Fruit fly (Drosophila melanogaster): ENCODE data around the gene CG12219.
A peak's percentile ranks its signal among the peaks of the same experiment; 100 is the strongest.

Gene CG12219

DNA sequence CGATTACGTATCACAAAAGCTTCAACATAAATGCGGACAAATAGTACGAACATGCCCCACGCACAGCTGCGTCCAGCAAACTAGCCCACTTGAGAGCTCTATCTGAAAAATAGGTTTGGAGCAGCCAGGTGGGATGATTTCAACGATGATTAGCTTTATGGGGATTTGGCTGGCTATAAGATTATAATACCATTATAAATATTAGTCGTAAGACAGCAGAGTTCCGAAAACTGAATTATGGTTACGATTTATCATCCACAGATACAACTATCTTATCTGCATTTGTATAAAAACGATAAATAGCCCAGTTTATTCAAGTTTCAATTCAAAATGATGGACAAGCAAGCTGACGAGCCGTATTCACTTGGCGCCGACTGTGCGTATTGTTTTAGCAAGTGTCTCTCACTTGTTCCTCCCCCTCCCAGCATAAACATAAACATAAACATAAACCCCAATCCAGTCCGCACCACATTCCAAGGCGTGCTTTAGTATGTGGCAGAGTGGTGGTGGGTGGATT is 37.4 kb downstream of the CG12219 start (continued):
- TF ChIP-seq Ets96B (tag; optimal IDR thresholded peaks at IDR 0.05) (peak; percentile 36), Hr38 (GFP tag; optimal IDR thresholded peaks at IDR 0.05) (no peak), vri (GFP tag; optimal IDR thresholded peaks at IDR 0.05) (no peak), CG6276 (GFP tag; optimal IDR thresholded peaks at IDR 0.05) (peak; percentile 79), CG8632 (GFP tag; optimal IDR thresholded peaks at IDR 0.05) (no peak), Eip78C (GFP tag) (peak; percentile 88), CG10669 (GFP tag; optimal IDR thresholded peaks at IDR 0.05) (peak; percentile 21), CG1621 (tag; optimal IDR thresholded peaks at IDR 0.05) (no peak), fkh (GFP tag; optimal IDR thresholded peaks at IDR 0.05) (peak; percentile 68), Lpt (GFP tag; optimal IDR thresholded peaks at IDR 0.05) (peak; percentile 24), CG34406 (GFP tag; optimal IDR thresholded peaks at IDR 0.05) (no peak), dsx (GFP tag; optimal IDR thresholded peaks at IDR 0.05; ENCODE audit: poor library complexity, severe bottlenecking) (peak; percentile 1), CG6854 (GFP tag; optimal IDR thresholded peaks at IDR 0.05) (no peak), CG15336 (GFP tag; IDR thresholded peaks at IDR 0.05) (peak; percentile 77), Eip75B (GFP tag; optimal IDR thresholded peaks at IDR 0.05) (peak; percentile 16), esn (GFP tag; optimal IDR thresholded peaks at IDR 0.05) (no peak), Hr39 (GFP tag; optimal IDR thresholded peaks at IDR 0.05) (no peak), topi (GFP tag; optimal IDR thresholded peaks at IDR 0.05) (peak; percentile 38), fd85E (GFP tag; optimal IDR thresholded peaks at IDR 0.05) (no peak), Met (GFP tag; optimal IDR thresholded peaks at IDR 0.05) (peak; percentile 5), CG6792 (GFP tag; optimal IDR thresholded peaks at IDR 0.05) (peak; percentile 8), CG31627 (GFP tag; optimal IDR thresholded peaks at IDR 0.05) (no peak), Blimp-1 (GFP tag; optimal IDR thresholded peaks at IDR 0.05) (no peak), CG11902 (GFP tag; optimal IDR thresholded peaks at IDR 0.05) (no peak), CG16779 (tag; optimal IDR thresholded peaks at IDR 0.05) (no peak), CG11294 (GFP tag; IDR thresholded peaks at IDR 0.05) (no peak), CG4318 (GFP tag; optimal IDR thresholded peaks at IDR 0.05) (peak; percentile 11), CG8119 (GFP tag; IDR thresholded peaks at IDR 0.05) (peak; percentile 64; the same call in 2 of the 3 replicates), cyc (GFP tag; optimal IDR thresholded peaks at IDR 0.05) (no peak), Sox102F (GFP tag; optimal IDR thresholded peaks at IDR 0.05) (no peak), net (GFP tag; optimal IDR thresholded peaks at IDR 0.05) (peak; percentile 43), dac (GFP tag; optimal IDR thresholded peaks at IDR 0.05) (peak; percentile 55), Sox15 (GFP tag; optimal IDR thresholded peaks at IDR 0.05) (peak; percentile 14)

DNA sequence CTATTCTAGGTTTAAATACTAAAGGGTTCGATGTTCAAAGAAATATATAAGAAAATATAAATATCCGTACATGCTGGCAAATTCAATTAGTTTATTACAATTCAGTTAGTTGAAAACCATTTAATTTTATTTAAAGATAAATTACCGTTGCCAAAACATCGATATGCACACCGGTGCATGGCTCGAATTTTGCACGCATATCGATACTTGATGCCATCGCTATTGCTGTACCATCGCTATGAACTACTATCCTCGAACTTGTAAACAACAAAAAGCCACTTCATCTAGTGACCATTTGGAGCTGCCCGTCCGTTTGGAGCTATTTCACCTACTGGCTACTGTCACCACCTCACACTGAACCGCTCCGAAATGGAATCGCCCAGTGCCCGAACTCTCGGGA is 40.2 kb downstream of the CG12219 start, which contains the start of gene Josd:
TSS of gene Josd (plus strand) at position 270 of the 400 bp plus-strand sequence.
- no peak for TF ChIP-seq Ets96B (tag; optimal IDR thresholded peaks at IDR 0.05)
- no peak for TF ChIP-seq net (GFP tag; optimal IDR thresholded peaks at IDR 0.05)
- no peak for TF ChIP-seq CG11762 (GFP tag; optimal IDR thresholded peaks at IDR 0.05; ENCODE audit: insufficient read depth)
- TF ChIP-seq Gug (GFP tag; IDR thresholded peaks at IDR 0.05): no peak
- 0 out of 3 replicates have a peak, but pooled peaks have one; percentile 18 for TF ChIP-seq eg (GFP tag; IDR thresholded peaks at IDR 0.05)
- TF ChIP-seq topi (GFP tag; optimal IDR thresholded peaks at IDR 0.05): peak; percentile 17
- no peak for TF ChIP-seq CG11294 (GFP tag; IDR thresholded peaks at IDR 0.05)
- TF ChIP-seq fkh (GFP tag; optimal IDR thresholded peaks at IDR 0.05): peak; percentile 37
- TF ChIP-seq CG4318 (GFP tag; optimal IDR thresholded peaks at IDR 0.05): no peak
- peak; percentile 47 for TF ChIP-seq Eip78C (GFP tag)
- peak; percentile 30 for TF ChIP-seq esn (GFP tag; optimal IDR thresholded peaks at IDR 0.05)
- no peak for TF ChIP-seq svp (GFP tag)
- TF ChIP-seq OdsH (GFP tag; optimal IDR thresholded peaks at IDR 0.05): no peak
- no peak for TF ChIP-seq CG16779 (tag; optimal IDR thresholded peaks at IDR 0.05)

DNA sequence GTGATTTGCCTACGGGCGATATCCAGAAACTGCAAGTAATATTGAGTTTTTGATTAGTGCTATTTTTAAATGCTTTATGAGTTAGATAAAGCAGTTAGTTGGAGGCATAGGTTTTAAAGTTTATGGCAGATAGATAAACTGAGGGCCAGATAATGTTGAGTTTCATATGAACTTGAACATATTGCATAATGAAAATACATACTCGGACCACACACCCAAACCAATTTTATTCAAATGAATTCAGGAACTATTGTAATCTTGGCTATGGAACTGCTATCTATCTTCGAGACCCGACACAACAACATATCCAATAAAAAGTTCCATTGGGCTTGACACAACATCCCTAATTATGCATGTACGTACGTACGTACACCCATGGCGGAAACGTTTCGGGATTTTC is 41.4 kb downstream of the CG12219 start:
- TF ChIP-seq Gug (GFP tag; IDR thresholded peaks at IDR 0.05) (no peak), CG32006 (GFP tag; optimal IDR thresholded peaks at IDR 0.05) (no peak), CG6792 (GFP tag; optimal IDR thresholded peaks at IDR 0.05) (no peak), esn (GFP tag; optimal IDR thresholded peaks at IDR 0.05) (no peak), CG11294 (GFP tag; IDR thresholded peaks at IDR 0.05) (no peak), spab (GFP tag; optimal IDR thresholded peaks at IDR 0.05) (no peak), OdsH (GFP tag; optimal IDR thresholded peaks at IDR 0.05) (no peak)
